Fruit fly (Drosophila melanogaster) whole organism, embryonic: ENCODE measurements around the gene Shawn.
A peak's percentile ranks its signal among the peaks of the same experiment; 100 is the strongest.

Source experiments
- Ada2b ChIP-seq: fragments of 200-800 bp; sonication (Bioruptor generic); IDR thresholded peaks from 2 replicates; pipeline ENCODE4 v1.3.6; 2022; ENCODE audit warnings: missing biosample characterization, missing genetic modification characterization
- B-H2 ChIP-seq: fragments of 200-800 bp; sonication (Bioruptor generic); optimal IDR thresholded peaks from 2 replicates; lab custom pipeline; 2018; ENCODE audit warnings: missing biosample characterization, mild to moderate bottlenecking, missing genetic modification characterization
- BEAF-32 ChIP-seq: fragments of 200-800 bp; sonication (Bioruptor generic); optimal IDR thresholded peaks from 3 replicates; lab custom pipeline; 2017; ENCODE audit warnings: missing biosample characterization, missing genetic modification characterization, mild to moderate bottlenecking, moderate library complexity, missing genetic modification reagents
- Bdp1 ChIP-seq: fragments of 200-800 bp; sonication (Bioruptor generic); optimal IDR thresholded peaks from 3 replicates; lab custom pipeline; 2016; ENCODE audit warnings: missing biosample characterization, missing genetic modification characterization
- CG12391 ChIP-seq: fragments of 200-800 bp; sonication (Bioruptor generic); optimal IDR thresholded peaks from 3 replicates; lab custom pipeline; 2018; ENCODE audit warnings: missing biosample characterization, mild to moderate bottlenecking, missing genetic modification characterization, moderate library complexity
- CG12942 ChIP-seq: fragments of 200-800 bp; sonication (Bioruptor generic); optimal IDR thresholded peaks from 3 replicates; lab custom pipeline; 2016; ENCODE audit warnings: missing biosample characterization, missing genetic modification characterization
- CG13296 ChIP-seq: fragments of 200-800 bp; sonication (Bioruptor generic); optimal IDR thresholded peaks from 3 replicates; lab custom pipeline; 2018; ENCODE audit warnings: missing biosample characterization, mild to moderate bottlenecking, missing genetic modification characterization
- CG16779 ChIP-seq: fragments of 200-800 bp; sonication (Bioruptor generic); IDR thresholded peaks from 2 replicates; pipeline ENCODE4 v1.3.6; 2022; ENCODE audit warnings: missing biosample characterization, missing genetic modification characterization
- CG16813 ChIP-seq: fragments of 200-800 bp; sonication (Bioruptor generic); IDR thresholded peaks from 3 replicates; pipeline ENCODE4 v1.3.6; 2022; ENCODE audit warnings: missing biosample characterization, missing genetic modification characterization; ENCODE audit not compliant: partially characterized antibody
- CG17612 ChIP-seq: fragments of 200-800 bp; sonication (Bioruptor generic); IDR thresholded peaks from 2 replicates; pipeline ENCODE4 v1.3.6; 2022; ENCODE audit warnings: missing biosample characterization, missing genetic modification characterization
- CG18476 ChIP-seq: fragments of 200-800 bp; sonication (Bioruptor generic); optimal IDR thresholded peaks from 2 replicates; lab custom pipeline; 2016; ENCODE audit warnings: missing biosample characterization, mild to moderate bottlenecking, missing genetic modification characterization
- CG30020 ChIP-seq: fragments of 200-800 bp; optimal IDR thresholded peaks from 2 replicates; lab custom pipeline; 2019; ENCODE audit warnings: missing biosample characterization, mild to moderate bottlenecking, missing genetic modification characterization, moderate library complexity
- CG3163 ChIP-seq: fragments of 200-800 bp; sonication (Bioruptor generic); optimal IDR thresholded peaks from 3 replicates; lab custom pipeline; 2016; ENCODE audit warnings: missing biosample characterization, missing genetic modification characterization
- CG4282 ChIP-seq: fragments of 200-800 bp; sonication (Bioruptor generic); optimal IDR thresholded peaks from 2 replicates; lab custom pipeline; 2016; ENCODE audit warnings: missing biosample characterization, missing genetic modification characterization
- CG4328 ChIP-seq: fragments of 200-800 bp; sonication (Bioruptor generic); optimal IDR thresholded peaks from 3 replicates; lab custom pipeline; 2017; ENCODE audit warnings: missing biosample characterization, missing genetic modification reagents, missing genetic modification characterization
- CG4424 ChIP-seq: fragments of 200-800 bp; sonication (Bioruptor generic); optimal IDR thresholded peaks from 3 replicates; lab custom pipeline; 2016; ENCODE audit warnings: missing biosample characterization, missing genetic modification characterization
- CG5245 ChIP-seq: fragments of 200-800 bp; sonication (Bioruptor generic); optimal IDR thresholded peaks from 3 replicates; lab custom pipeline; 2016; ENCODE audit warnings: missing biosample characterization, missing genetic modification characterization
- CG6791 ChIP-seq: fragments of 200-800 bp; sonication (Bioruptor generic); IDR thresholded peaks from 3 replicates; pipeline ENCODE4 v1.3.6; 2022; ENCODE audit warnings: missing biosample characterization, missing genetic modification characterization; ENCODE audit not compliant: partially characterized antibody
- CG8290 ChIP-seq, 3 experiments: fragments of 200-800 bp; sonication (Bioruptor generic); optimal IDR thresholded peaks; 2 replicates each; lab custom pipeline; 2016 to 2019; ENCODE audit warnings: missing biosample characterization in 3 of 3, missing genetic modification characterization in 3 of 3, mild to moderate bottlenecking in 2 of 3, moderate library complexity in 1 of 3
- CG8924 ChIP-seq: fragments of 200-800 bp; optimal IDR thresholded peaks from 3 replicates; lab custom pipeline; 2019; ENCODE audit warnings: missing biosample characterization, mild to moderate bottlenecking, missing genetic modification characterization, moderate library complexity
- CG9215 ChIP-seq: fragments of 200-800 bp; sonication (Bioruptor generic); IDR thresholded peaks from 2 replicates; pipeline ENCODE4 v1.3.6; 2022; ENCODE audit warnings: missing biosample characterization, missing genetic modification characterization
- CHES-1-like ChIP-seq: fragments of 200-800 bp; sonication (Bioruptor generic); optimal IDR thresholded peaks from 2 replicates; lab custom pipeline; 2016; ENCODE audit warnings: missing biosample characterization, missing genetic modification characterization
- Dek ChIP-seq: fragments of 200-800 bp; sonication (Bioruptor generic); optimal IDR thresholded peaks from 3 replicates; lab custom pipeline; 2019; ENCODE audit warnings: missing biosample characterization, mild to moderate bottlenecking, missing genetic modification characterization, moderate library complexity
- Fer3 ChIP-seq: fragments of 200-800 bp; sonication (Bioruptor generic); optimal IDR thresholded peaks from 2 replicates; lab custom pipeline; 2018; ENCODE audit warnings: missing biosample characterization, mild to moderate bottlenecking, missing genetic modification characterization, moderate library complexity
- Hr51 ChIP-seq, 2 experiments: fragments of 200-800 bp; sonication (Bioruptor generic); optimal IDR thresholded peaks; 2 replicates in 1 of 2; 3 replicates in 1 of 2; lab custom pipeline; 2016 to 2018; ENCODE audit warnings: missing biosample characterization in 2 of 2, missing genetic modification characterization in 2 of 2, mild to moderate bottlenecking in 1 of 2, moderate library complexity in 1 of 2
- MBD-R2 ChIP-seq: fragments of 200-800 bp; sonication (Bioruptor generic); IDR thresholded peaks from 2 replicates; pipeline ENCODE4 v1.3.6; 2022; ENCODE audit warnings: missing biosample characterization, missing genetic modification characterization
- NFAT ChIP-seq: fragments of 200-800 bp; sonication (Bioruptor generic); IDR thresholded peaks from 2 replicates; pipeline ENCODE4 v1.3.6; 2022; ENCODE audit warnings: missing biosample characterization, missing genetic modification characterization
- Nf-YC ChIP-seq: fragments of 200-800 bp; optimal IDR thresholded peaks from 3 replicates; lab custom pipeline; 2019; ENCODE audit warnings: missing biosample characterization, mild to moderate bottlenecking, missing genetic modification characterization, moderate library complexity
- Oli ChIP-seq: fragments of 200-800 bp; sonication (Bioruptor generic); optimal IDR thresholded peaks from 2 replicates; lab custom pipeline; 2018; ENCODE audit warnings: missing biosample characterization, mild to moderate bottlenecking, missing genetic modification characterization, moderate library complexity
- Ptx1 ChIP-seq: fragments of 200-800 bp; sonication (Bioruptor generic); IDR thresholded peaks from 2 replicates; pipeline ENCODE4 v1.3.6; 2022; ENCODE audit warnings: missing biosample characterization, missing genetic modification characterization
- Rfx ChIP-seq: fragments of 200-800 bp; sonication (Bioruptor generic); IDR thresholded peaks from 2 replicates; pipeline ENCODE4 v1.3.6; 2022; ENCODE audit warnings: missing biosample characterization, missing genetic modification characterization
- Xbp1 ChIP-seq: fragments of 200-800 bp; sonication (Bioruptor generic); optimal IDR thresholded peaks from 3 replicates; lab custom pipeline; 2016; ENCODE audit warnings: missing biosample characterization, mild to moderate bottlenecking, missing genetic modification characterization
- amos ChIP-seq: fragments of 200-800 bp; sonication (Bioruptor generic); IDR thresholded peaks from 2 replicates; pipeline ENCODE4 v1.3.6; 2022; ENCODE audit warnings: missing biosample characterization, missing genetic modification characterization; ENCODE audit not compliant: partially characterized antibody
- bbx ChIP-seq: fragments of 200-800 bp; sonication (Bioruptor generic); IDR thresholded peaks from 2 replicates; pipeline ENCODE4 v1.3.6; 2022; ENCODE audit warnings: missing biosample characterization, missing genetic modification characterization; ENCODE audit not compliant: partially characterized antibody
- bowl ChIP-seq: fragments of 200-800 bp; sonication (Bioruptor generic); IDR thresholded peaks from 2 replicates; pipeline ENCODE4 v1.3.6; 2022; ENCODE audit warnings: missing biosample characterization, missing genetic modification characterization
- cg ChIP-seq: fragments of 200-800 bp; sonication (Bioruptor generic); optimal IDR thresholded peaks from 3 replicates; lab custom pipeline; 2019; ENCODE audit warnings: missing biosample characterization, mild to moderate bottlenecking, missing genetic modification characterization, moderate library complexity
- dmrt11E ChIP-seq: fragments of 200-800 bp; sonication (Bioruptor generic); optimal IDR thresholded peaks from 3 replicates; lab custom pipeline; 2018; ENCODE audit warnings: missing biosample characterization, mild to moderate bottlenecking, missing genetic modification characterization, moderate library complexity
- fd64A ChIP-seq: fragments of 200-800 bp; sonication (Bioruptor generic); optimal IDR thresholded peaks from 3 replicates; lab custom pipeline; 2018; ENCODE audit warnings: missing biosample characterization, mild to moderate bottlenecking, missing genetic modification characterization
- grau ChIP-seq: fragments of 200-800 bp; optimal IDR thresholded peaks from 3 replicates; lab custom pipeline; 2019; ENCODE audit warnings: missing biosample characterization, mild to moderate bottlenecking, missing genetic modification characterization, moderate library complexity
- ranshi ChIP-seq: fragments of 200-800 bp; sonication (Bioruptor generic); IDR thresholded peaks from 2 replicates; pipeline ENCODE4 v1.3.6; 2022; ENCODE audit warnings: missing biosample characterization, missing genetic modification characterization
- scrt ChIP-seq: fragments of 200-800 bp; sonication (Bioruptor generic); optimal IDR thresholded peaks from 2 replicates; lab custom pipeline; 2018; ENCODE audit warnings: missing biosample characterization, mild to moderate bottlenecking, missing genetic modification characterization, moderate library complexity
- shn ChIP-seq: fragments of 200-800 bp; sonication (Bioruptor generic); optimal IDR thresholded peaks from 3 replicates; lab custom pipeline; 2016; ENCODE audit warnings: missing biosample characterization, missing genetic modification characterization
- sima ChIP-seq: fragments of 200-800 bp; sonication (Bioruptor generic); optimal IDR thresholded peaks from 2 replicates; lab custom pipeline; 2016; ENCODE audit warnings: missing biosample characterization, missing genetic modification characterization
- sob ChIP-seq: fragments of 200-800 bp; sonication (Bioruptor generic); IDR thresholded peaks from 2 replicates; pipeline ENCODE4 v1.3.6; 2022; ENCODE audit warnings: missing biosample characterization, missing genetic modification characterization
- ssp ChIP-seq: fragments of 200-800 bp; sonication (Bioruptor generic); IDR thresholded peaks from 2 replicates; pipeline ENCODE4 v1.3.6; 2022; ENCODE audit warnings: missing biosample characterization, missing genetic modification characterization
- sug ChIP-seq: fragments of 200-800 bp; optimal IDR thresholded peaks from 2 replicates; lab custom pipeline; 2019; ENCODE audit warnings: missing biosample characterization, mild to moderate bottlenecking, missing genetic modification characterization, moderate library complexity
- toy ChIP-seq: fragments of 200-800 bp; sonication (Bioruptor generic); IDR thresholded peaks from 2 replicates; pipeline ENCODE4 v1.3.6; 2022; ENCODE audit warnings: missing biosample characterization, missing genetic modification characterization
- tx ChIP-seq: fragments of 200-800 bp; sonication (Bioruptor generic); optimal IDR thresholded peaks from 2 replicates; lab custom pipeline; 2016; ENCODE audit warnings: missing biosample characterization, missing genetic modification characterization
- vnd ChIP-seq: fragments of 200-800 bp; sonication (Bioruptor generic); IDR thresholded peaks from 3 replicates; pipeline ENCODE4 v1.3.6; 2022; ENCODE audit warnings: missing biosample characterization, missing genetic modification characterization; ENCODE audit not compliant: partially characterized antibody
- wek ChIP-seq: fragments of 200-800 bp; sonication (Bioruptor generic); optimal IDR thresholded peaks from 3 replicates; lab custom pipeline; 2018; ENCODE audit warnings: missing biosample characterization, mild to moderate bottlenecking, missing genetic modification characterization, moderate library complexity

Gene Shawn

dm6 chrX:19601644-19602043, 9.7 kb upstream of the Shawn start, which contains the start of gene CG14220 (continued):
- peak; percentile 37 for TF ChIP-seq B-H2 (GFP tag; lab: Kevin White, UChicago)
- peak; percentile 95 for TF ChIP-seq amos (GFP tag; lab: Robert Waterston, UW)
- TF ChIP-seq CG5245 (GFP tag; lab: Kevin White, UChicago), result no peak
- peak; percentile 78 for TF ChIP-seq grau (tag; lab: Kevin White, UChicago)
- TF ChIP-seq Ptx1 (GFP tag; lab: Robert Waterston, UW), result no peak
- peak; percentile 28 for TF ChIP-seq sug (tag; lab: Kevin White, UChicago)
- no peak for TF ChIP-seq sima
- no peak for TF ChIP-seq Xbp1 (GFP tag; lab: Kevin White, UChicago)
- TF ChIP-seq Ada2b (GFP tag; lab: Robert Waterston, UW), result no peak
- TF ChIP-seq Dek (tag; lab: Kevin White, UChicago), result peak; percentile 13
- TF ChIP-seq MBD-R2 (GFP tag; lab: Robert Waterston, UW), result peak; percentile 72
- TF ChIP-seq sob (GFP tag; lab: Robert Waterston, UW), result 0 out of 2 replicates have a peak, but pooled peaks have one; percentile 5
- no peak for TF ChIP-seq Bdp1 (GFP tag; lab: Kevin White, UChicago)
- TF ChIP-seq CG30020 (tag; lab: Kevin White, UChicago), result peak; percentile 16
- peak; percentile 10 for TF ChIP-seq CHES-1-like (GFP tag; lab: Kevin White, UChicago)
- peak; percentile 90 for TF ChIP-seq BEAF-32 (GFP tag; lab: Kevin White, UChicago)
- peak; percentile 93 for TF ChIP-seq CG16813 (GFP tag; lab: Robert Waterston, UW)
- TF ChIP-seq CG13296 (GFP tag; lab: Kevin White, UChicago), result peak; percentile 9
- peak; percentile 97 for TF ChIP-seq CG6791 (GFP tag; lab: Robert Waterston, UW)
- no peak for TF ChIP-seq toy (GFP tag; lab: Robert Waterston, UW)
- TF ChIP-seq Oli (tag; lab: Kevin White, UChicago), result no peak
- TF ChIP-seq Rfx (GFP tag; lab: Robert Waterston, UW), result peak; percentile 7; the same call in 1 of the 2 replicates
- no peak for TF ChIP-seq CG18476 (GFP tag; lab: Kevin White, UChicago)
- TF ChIP-seq CG17612 (GFP tag; lab: Robert Waterston, UW), result no peak
- TF ChIP-seq CG8290 (GFP tag; optimal IDR thresholded peaks at IDR 0.05; lab: Kevin White, UChicago), result no peak
- TF ChIP-seq CG8290 (tag; optimal IDR thresholded peaks at IDR 0.05; lab: Kevin White, UChicago), result peak in 1 of 2 experiments; percentile 72
- no peak for TF ChIP-seq CG4282 (GFP tag; lab: Kevin White, UChicago)
- no peak for TF ChIP-seq CG4424 (GFP tag; lab: Kevin White, UChicago)
- no peak for TF ChIP-seq shn
- peak; percentile 60 for TF ChIP-seq cg (GFP tag; lab: Kevin White, UChicago)
- TF ChIP-seq CG16779 (GFP tag; lab: Robert Waterston, UW), result no peak
- no peak for TF ChIP-seq scrt (GFP tag; lab: Kevin White, UChicago)
- no peak for TF ChIP-seq Hr51 (GFP tag; optimal IDR thresholded peaks at IDR 0.05; lab: Kevin White, UChicago)
- peak; percentile 0 for TF ChIP-seq dmrt11E
- TF ChIP-seq wek (GFP tag; lab: Kevin White, UChicago), result no peak
- no peak for TF ChIP-seq CG12942 (GFP tag; lab: Kevin White, UChicago)
- TF ChIP-seq bbx (GFP tag; lab: Robert Waterston, UW), result peak; percentile 97
- no peak for TF ChIP-seq ranshi (GFP tag; lab: Robert Waterston, UW)
- no peak for TF ChIP-seq fd64A (GFP tag; lab: Kevin White, UChicago)
- TF ChIP-seq ssp (GFP tag; lab: Robert Waterston, UW), result no peak
- TF ChIP-seq Fer3 (tag; lab: Kevin White, UChicago), result no peak
- peak; percentile 22 for TF ChIP-seq CG8924 (tag; lab: Kevin White, UChicago)
- TF ChIP-seq CG12391 (tag; lab: Kevin White, UChicago), result peak; percentile 19
- no peak for TF ChIP-seq bowl (GFP tag; lab: Robert Waterston, UW)
- no peak for TF ChIP-seq CG9215 (GFP tag; lab: Robert Waterston, UW)
- TF ChIP-seq NFAT (GFP tag; lab: Robert Waterston, UW), result no peak
- TF ChIP-seq CG3163 (GFP tag; lab: Kevin White, UChicago), result no peak
- TF ChIP-seq CG4328 (GFP tag; lab: Kevin White, UChicago), result no peak
- peak; percentile 87 for TF ChIP-seq vnd (GFP tag; lab: Robert Waterston, UW)
- peak; percentile 16 for TF ChIP-seq Nf-YC (tag; lab: Kevin White, UChicago)
- no peak for TF ChIP-seq tx (GFP tag; lab: Kevin White, UChicago)
